Fruit fly (Drosophila melanogaster) whole organism, embryonic: ENCODE data around the gene ftz-f1.

Experiments used
- ATbp ChIP-seq: fragments of 200-800 bp; sonication (Bioruptor generic); optimal IDR thresholded peaks from 2 replicates; lab custom pipeline; 2017; ENCODE audit warnings: missing biosample characterization, mild to moderate bottlenecking, missing genetic modification characterization, missing genetic modification reagents
- Abd-B ChIP-seq: fragments of 200-800 bp; sonication (Bioruptor generic); optimal IDR thresholded peaks from 2 replicates; lab custom pipeline; 2018; ENCODE audit warnings: missing biosample characterization, mild to moderate bottlenecking, missing genetic modification characterization, moderate library complexity
- Bgb ChIP-seq: fragments of 200-800 bp; sonication (Bioruptor generic); IDR thresholded peaks from 2 replicates; pipeline ENCODE4 v1.3.6; 2022; ENCODE audit warnings: missing biosample characterization, missing genetic modification characterization; ENCODE audit not compliant: partially characterized antibody
- CG10147 ChIP-seq: fragments of 200-800 bp; sonication (Bioruptor generic); optimal IDR thresholded peaks from 2 replicates; lab custom pipeline; 2019; ENCODE audit warnings: missing biosample characterization, mild to moderate bottlenecking, missing genetic modification characterization, moderate library complexity
- CG10209 ChIP-seq: fragments of 200-800 bp; sonication (Bioruptor generic); optimal IDR thresholded peaks from 3 replicates; lab custom pipeline; 2017; ENCODE audit warnings: missing biosample characterization, mild to moderate bottlenecking, missing genetic modification characterization, missing genetic modification reagents
- CG14710 ChIP-seq: fragments of 200-800 bp; sonication (Bioruptor generic); optimal IDR thresholded peaks from 3 replicates; lab custom pipeline; 2019; ENCODE audit warnings: missing biosample characterization, mild to moderate bottlenecking, missing genetic modification characterization, moderate library complexity
- CG15269 ChIP-seq: fragments of 200-800 bp; sonication (Bioruptor generic); optimal IDR thresholded peaks from 2 replicates; lab custom pipeline; 2018; ENCODE audit warnings: missing biosample characterization, mild to moderate bottlenecking, missing genetic modification characterization, moderate library complexity
- CG1647 ChIP-seq: fragments of 200-800 bp; sonication (Bioruptor generic); optimal IDR thresholded peaks from 3 replicates; lab custom pipeline; 2016; ENCODE audit warnings: missing biosample characterization, missing genetic modification characterization
- CG16815 ChIP-seq: fragments of 200-800 bp; sonication (Bioruptor generic); optimal IDR thresholded peaks from 3 replicates; lab custom pipeline; 2017; ENCODE audit warnings: missing biosample characterization, mild to moderate bottlenecking, missing genetic modification characterization
- CG18011 ChIP-seq: fragments of 200-800 bp; sonication (Bioruptor generic); optimal IDR thresholded peaks from 2 replicates; lab custom pipeline; 2017; ENCODE audit warnings: missing biosample characterization, missing genetic modification characterization, mild to moderate bottlenecking, moderate library complexity, missing genotype
- CG18599 ChIP-seq: fragments of 200-800 bp; sonication (Bioruptor generic); optimal IDR thresholded peaks from 3 replicates; lab custom pipeline; 2017; ENCODE audit warnings: missing biosample characterization, missing genetic modification characterization, mild to moderate bottlenecking, moderate library complexity, missing genetic modification reagents
- CG2875 ChIP-seq: fragments of 200-800 bp; sonication (Bioruptor generic); optimal IDR thresholded peaks from 2 replicates; lab custom pipeline; 2017; ENCODE audit warnings: missing biosample characterization, mild to moderate bottlenecking, missing genetic modification characterization, missing genetic modification reagents
- CG30020 ChIP-seq: fragments of 200-800 bp; optimal IDR thresholded peaks from 2 replicates; lab custom pipeline; 2019; ENCODE audit warnings: missing biosample characterization, mild to moderate bottlenecking, missing genetic modification characterization, moderate library complexity
- CG31388 ChIP-seq: fragments of 200-800 bp; sonication (Bioruptor generic); optimal IDR thresholded peaks from 2 replicates; lab custom pipeline; 2016; ENCODE audit warnings: missing biosample characterization, missing genetic modification characterization
- CG3163 ChIP-seq: fragments of 200-800 bp; sonication (Bioruptor generic); optimal IDR thresholded peaks from 3 replicates; lab custom pipeline; 2016; ENCODE audit warnings: missing biosample characterization, missing genetic modification characterization
- CG5245 ChIP-seq: fragments of 200-800 bp; sonication (Bioruptor generic); optimal IDR thresholded peaks from 3 replicates; lab custom pipeline; 2016; ENCODE audit warnings: missing biosample characterization, missing genetic modification characterization
- CG6272 ChIP-seq: fragments of 200-800 bp; sonication (Bioruptor generic); IDR thresholded peaks from 2 replicates; pipeline ENCODE4 v1.3.6; 2022; ENCODE audit warnings: missing biosample characterization, missing genetic modification characterization
- CG6654 ChIP-seq: fragments of 200-800 bp; sonication (Bioruptor generic); optimal IDR thresholded peaks from 2 replicates; lab custom pipeline; 2017; ENCODE audit warnings: missing biosample characterization, mild to moderate bottlenecking, missing genetic modification characterization
- CG6689 ChIP-seq: fragments of 200-800 bp; sonication (Bioruptor generic); IDR thresholded peaks from 2 replicates; pipeline ENCODE4 v1.3.6; 2022; ENCODE audit warnings: missing biosample characterization, missing genetic modification characterization
- CG7271 ChIP-seq: fragments of 200-800 bp; sonication (Bioruptor generic); optimal IDR thresholded peaks from 2 replicates; lab custom pipeline; 2018; ENCODE audit warnings: missing biosample characterization, mild to moderate bottlenecking, missing genetic modification characterization, moderate library complexity
- CG7963 ChIP-seq: fragments of 200-800 bp; sonication (Bioruptor generic); IDR thresholded peaks from 3 replicates; pipeline ENCODE4 v1.3.6; 2022; ENCODE audit warnings: missing biosample characterization, missing genetic modification characterization; ENCODE audit not compliant: partially characterized antibody
- Dad ChIP-seq: fragments of 200-800 bp; sonication (Bioruptor generic); optimal IDR thresholded peaks from 3 replicates; lab custom pipeline; 2016; ENCODE audit warnings: missing biosample characterization, missing genetic modification characterization
- Ets97D ChIP-seq: fragments of 200-800 bp; sonication (Bioruptor generic); optimal IDR thresholded peaks from 3 replicates; lab custom pipeline; 2016; ENCODE audit warnings: missing biosample characterization, missing genetic modification characterization
- Gsc ChIP-seq: fragments of 200-800 bp; sonication (Bioruptor generic); IDR thresholded peaks from 2 replicates; pipeline ENCODE4 v1.3.6; 2022; ENCODE audit warnings: missing biosample characterization, missing genetic modification characterization
- H15 ChIP-seq: fragments of 200-800 bp; sonication (Bioruptor generic); IDR thresholded peaks from 3 replicates; pipeline ENCODE4 v1.3.6; 2022; ENCODE audit warnings: missing biosample characterization, missing genetic modification characterization
- Hmx ChIP-seq: fragments of 200-800 bp; sonication (Bioruptor generic); optimal IDR thresholded peaks from 2 replicates; lab custom pipeline; 2016; ENCODE audit warnings: missing biosample characterization, missing genetic modification characterization
- Lhr ChIP-seq: fragments of 200-800 bp; sonication (Bioruptor generic); optimal IDR thresholded peaks from 3 replicates; lab custom pipeline; 2017; ENCODE audit warnings: mild to moderate bottlenecking, missing biosample characterization, missing genetic modification reagents, missing genetic modification characterization
- MESR4 ChIP-seq: fragments of 200-800 bp; sonication (Bioruptor generic); optimal IDR thresholded peaks from 2 replicates; lab custom pipeline; 2018; ENCODE audit warnings: missing biosample characterization, mild to moderate bottlenecking, missing genetic modification characterization, moderate library complexity
- NC2β ChIP-seq: fragments of 200-800 bp; sonication (Bioruptor generic); optimal IDR thresholded peaks from 2 replicates; lab custom pipeline; 2016; ENCODE audit warnings: missing biosample characterization, missing genetic modification characterization
- Rx ChIP-seq: fragments of 200-800 bp; sonication (Bioruptor generic); IDR thresholded peaks from 2 replicates; pipeline ENCODE4 v1.3.6; 2022; ENCODE audit warnings: missing biosample characterization, missing genetic modification characterization
- Stat92E ChIP-seq, 3 experiments: fragments of >200 bp in 2 of 3; fragments of 200-800 bp in 1 of 3; sonication (Bioruptor generic) in 1 of 3; optimal IDR thresholded peaks; 2 replicates each; lab custom pipeline; 2017 to 2019; ENCODE audit warnings: missing biosample characterization in 3 of 3, missing genetic modification characterization in 3 of 3, mild to moderate bottlenecking in 1 of 3, moderate library complexity in 1 of 3
- Tbp ChIP-seq: fragments of >200 bp; optimal IDR thresholded peaks from 2 replicates; lab custom pipeline; 2018; ENCODE audit warnings: missing biosample characterization, missing genetic modification characterization
- crol ChIP-seq: fragments of 200-800 bp; sonication (Bioruptor generic); IDR thresholded peaks from 2 replicates; pipeline ENCODE4 v1.3.6; 2022; ENCODE audit warnings: missing biosample characterization, missing genetic modification characterization
- grau ChIP-seq: fragments of 200-800 bp; optimal IDR thresholded peaks from 3 replicates; lab custom pipeline; 2019; ENCODE audit warnings: missing biosample characterization, mild to moderate bottlenecking, missing genetic modification characterization, moderate library complexity
- gro ChIP-seq: fragments of 200-800 bp; sonication (Bioruptor generic); optimal IDR thresholded peaks from 2 replicates; lab custom pipeline; 2016; ENCODE audit warnings: missing biosample characterization, missing genetic modification characterization
- hth ChIP-seq: fragments of >200 bp; optimal IDR thresholded peaks from 2 replicates; lab custom pipeline; 2017; ENCODE audit warnings: inconsistent platforms
- insv ChIP-seq, 2 experiments: fragments of 200-800 bp; sonication (Bioruptor generic); optimal IDR thresholded peaks; 3 replicates each; lab custom pipeline; 2016 to 2018; ENCODE audit warnings: missing biosample characterization in 2 of 2, missing genetic modification characterization in 2 of 2
- lola ChIP-seq, 3 experiments: fragments of >200 bp in 2 of 3; fragments of 200-800 bp in 1 of 3; sonication (Bioruptor generic) in 1 of 3; optimal IDR thresholded peaks; 2 replicates each; lab custom pipeline; 2017 to 2019; ENCODE audit warnings: missing biosample characterization in 3 of 3, missing genetic modification characterization in 3 of 3, mild to moderate bottlenecking in 1 of 3, moderate library complexity in 1 of 3
- nerfin-2 ChIP-seq: fragments of 200-800 bp; sonication (Bioruptor generic); IDR thresholded peaks from 2 replicates; pipeline ENCODE4 v1.3.6; 2022; ENCODE audit warnings: missing biosample characterization, missing genetic modification characterization; ENCODE audit not compliant: partially characterized antibody
- oc ChIP-seq: fragments of 200-800 bp; sonication (Bioruptor generic); optimal IDR thresholded peaks from 2 replicates; lab custom pipeline; 2018; ENCODE audit warnings: missing biosample characterization, mild to moderate bottlenecking, missing genetic modification characterization, moderate library complexity
- peb ChIP-seq: fragments of 200-800 bp; sonication (Bioruptor generic); IDR thresholded peaks from 2 replicates; pipeline ENCODE4 v1.3.6; 2022; ENCODE audit warnings: missing biosample characterization, missing genetic modification characterization
- pita ChIP-seq: fragments of 200-800 bp; sonication (Bioruptor generic); optimal IDR thresholded peaks from 2 replicates; lab custom pipeline; 2017; ENCODE audit warnings: missing biosample characterization, mild to moderate bottlenecking, missing genetic modification characterization
- schlank ChIP-seq: fragments of 200-800 bp; sonication (Bioruptor generic); optimal IDR thresholded peaks from 2 replicates; lab custom pipeline; 2018; ENCODE audit warnings: missing biosample characterization, mild to moderate bottlenecking, missing genetic modification characterization
- seq ChIP-seq: fragments of 200-800 bp; sonication (Bioruptor generic); IDR thresholded peaks from 2 replicates; pipeline ENCODE4 v1.3.6; 2022; ENCODE audit warnings: missing biosample characterization, missing genetic modification characterization
- slou ChIP-seq: fragments of 200-800 bp; sonication (Bioruptor generic); optimal IDR thresholded peaks from 3 replicates; lab custom pipeline; 2016; ENCODE audit warnings: missing biosample characterization, missing genetic modification characterization
- sob ChIP-seq: fragments of 200-800 bp; sonication (Bioruptor generic); IDR thresholded peaks from 2 replicates; pipeline ENCODE4 v1.3.6; 2022; ENCODE audit warnings: missing biosample characterization, missing genetic modification characterization
- stc ChIP-seq: fragments of 200-800 bp; sonication (Bioruptor generic); IDR thresholded peaks from 2 replicates; pipeline ENCODE4 v1.3.6; 2022; ENCODE audit warnings: missing biosample characterization, missing genetic modification characterization
- stwl ChIP-seq: fragments of 200-800 bp; sonication (Bioruptor generic); optimal IDR thresholded peaks from 3 replicates; lab custom pipeline; 2018; ENCODE audit warnings: missing biosample characterization, mild to moderate bottlenecking, missing genetic modification characterization, moderate library complexity
- yki ChIP-seq: fragments of >200 bp; optimal IDR thresholded peaks from 3 replicates; lab custom pipeline; 2018

ftz-f1 gene

dm6 chr3L:18789203-18790018 is 11.7 kb downstream of the ftz-f1 start:
- TF ChIP-seq CG7963 (GFP tag; lab: Robert Waterston, UW) (no peak), Abd-B (GFP tag; lab: Kevin White, UChicago) (no peak), hth (no peak), Stat92E (GFP tag; optimal IDR thresholded peaks at IDR 0.05; lab: Kevin White, UChicago) (no peak), Bgb (GFP tag; lab: Robert Waterston, UW) (peak; percentile 26; the same call in 1 of the 2 replicates), oc (tag; lab: Kevin White, UChicago) (peak; percentile 68), CG6272 (no peak), stc (GFP tag; lab: Robert Waterston, UW) (peak; percentile 61; the same call in 1 of the 2 replicates), CG10209 (GFP tag; lab: Kevin White, UChicago) (peak; percentile 49), Gsc (GFP tag; lab: Robert Waterston, UW) (no peak), CG10147 (GFP tag; lab: Kevin White, UChicago) (peak; percentile 57), CG5245 (GFP tag; lab: Kevin White, UChicago) (no peak), insv (GFP tag; optimal IDR thresholded peaks at IDR 0.05; lab: Kevin White, UChicago) (peak in 1 of 2 experiments; percentile 31), stwl (tag; lab: Kevin White, UChicago) (no peak), slou (GFP tag; lab: Kevin White, UChicago) (no peak), CG15269 (tag; lab: Kevin White, UChicago) (peak; percentile 43), nerfin-2 (no peak), Lhr (GFP tag; lab: Kevin White, UChicago) (no peak), peb (GFP tag; lab: Robert Waterston, UW) (no peak), seq (GFP tag; lab: Robert Waterston, UW) (no peak), H15 (GFP tag; lab: Robert Waterston, UW) (peak; percentile 40; the same call in 1 of the 3 replicates), Ets97D (peak; percentile 30), sob (GFP tag; lab: Robert Waterston, UW) (peak; percentile 82), Hmx (GFP tag; lab: Kevin White, UChicago) (no peak), CG2875 (GFP tag; lab: Kevin White, UChicago) (peak; percentile 63), Tbp (GFP tag; lab: Kevin White, UChicago) (no peak), CG31388 (GFP tag; lab: Kevin White, UChicago) (no peak), crol (GFP tag; lab: Robert Waterston, UW) (peak; percentile 92), ATbp (GFP tag; lab: Kevin White, UChicago) (peak; percentile 77), MESR4 (GFP tag; lab: Kevin White, UChicago) (no peak), CG3163 (no peak), CG6654 (GFP tag; lab: Kevin White, UChicago) (no peak), Dad (peak; percentile 41), CG16815 (GFP tag; lab: Kevin White, UChicago) (no peak), schlank (tag; lab: Kevin White, UChicago) (peak; percentile 57), CG1647 (GFP tag; lab: Kevin White, UChicago) (peak; percentile 33), CG6689 (GFP tag; lab: Robert Waterston, UW) (peak; percentile 40; the same call in 1 of the 2 replicates), NC2β (no peak), gro (peak; percentile 78), grau (tag; lab: Kevin White, UChicago) (peak; percentile 17), CG18011 (no peak), Rx (GFP tag; lab: Robert Waterston, UW) (no peak; the same call in 1 of the 2 replicates), CG14710 (tag; lab: Kevin White, UChicago) (no peak), yki (lab: Kevin White, UChicago) (no peak), pita (GFP tag; lab: Kevin White, UChicago) (no peak), CG7271 (no peak), CG30020 (tag; lab: Kevin White, UChicago) (no peak), CG18599 (GFP tag; lab: Kevin White, UChicago) (peak; percentile 40), lola (GFP tag; optimal IDR thresholded peaks at IDR 0.05; lab: Kevin White, UChicago) (no peak)
